Worm (Caenorhabditis elegans): ENCODE measurements around the gene zipt-13.

Gene zipt-13

ce11 chrX:10238146-10238749 is 1.5 kb upstream of the zipt-13 start:
- TF ChIP-seq ztf-4 (tag; optimal IDR thresholded peaks at IDR 0.05) (no peak), nhr-76 (tag; optimal IDR thresholded peaks at IDR 0.05) (no peak), irx-1 (tag; optimal IDR thresholded peaks at IDR 0.05) (peak; percentile 14), snu-23 (GFP tag; optimal IDR thresholded peaks at IDR 0.05) (peak; percentile 81), nhr-47 (tag; optimal IDR thresholded peaks at IDR 0.05) (peak; percentile 17), ceh-63 (GFP tag; optimal IDR thresholded peaks at IDR 0.05) (no peak), nhr-85 (tag) (peak; percentile 87), xbp-1 (tag; optimal IDR thresholded peaks at IDR 0.05) (peak; percentile 3), nhr-237 (tag; optimal IDR thresholded peaks at IDR 0.05) (no peak), blmp-1 (tag; optimal IDR thresholded peaks at IDR 0.05) (peak; percentile 82), efl-1 (optimal IDR thresholded peaks at IDR 0.05) (peak; percentile 4 to 8), efl-1 (GFP tag; optimal IDR thresholded peaks at IDR 0.05 in 1 of 2) (peak in 1 of 2 experiments; percentile 87), F16B12.6 (tag; optimal IDR thresholded peaks at IDR 0.05) (no peak), elt-3 (tag; optimal IDR thresholded peaks at IDR 0.05) (peak in 1 of 6 experiments; percentile 52), mdl-1 (tag; optimal IDR thresholded peaks at IDR 0.05) (peak in 1 of 2 experiments; percentile 3), nhr-11 (tag; optimal IDR thresholded peaks at IDR 0.05) (no peak), zag-1 (tag; optimal IDR thresholded peaks at IDR 0.05) (no peak), dpl-1 (GFP tag; optimal IDR thresholded peaks at IDR 0.05) (no peak), C34B4.2 (tag; optimal IDR thresholded peaks at IDR 0.05) (no peak), C16A3.4 (tag; optimal IDR thresholded peaks at IDR 0.05) (peak; percentile 27), lir-3 (tag; optimal IDR thresholded peaks at IDR 0.05; ENCODE audit: poor library complexity) (no peak), dsc-1 (tag; optimal IDR thresholded peaks at IDR 0.05) (no peak), efl-3 (GFP tag; optimal IDR thresholded peaks at IDR 0.05) (no peak), lsy-2 (tag; optimal IDR thresholded peaks at IDR 0.05) (peak; percentile 5 to 64), nhr-12 (tag; optimal IDR thresholded peaks at IDR 0.05) (no peak), mep-1 (tag; optimal IDR thresholded peaks at IDR 0.05) (peak; percentile 15), snpc-4 (tag; optimal IDR thresholded peaks at IDR 0.05) (no peak), lin-14 (GFP tag; optimal IDR thresholded peaks at IDR 0.05) (peak; percentile 89), ceh-8 (GFP tag; optimal IDR thresholded peaks at IDR 0.05) (no peak), nhr-90 (tag; optimal IDR thresholded peaks at IDR 0.05; ENCODE audit: poor library complexity) (peak; percentile 13), swsn-7 (tag; optimal IDR thresholded peaks at IDR 0.05) (peak; percentile 22), nhr-20 (tag; optimal IDR thresholded peaks at IDR 0.05) (peak; percentile 62), lin-35 (GFP tag; optimal IDR thresholded peaks at IDR 0.05) (peak in 1 of 2 experiments; percentile 34), isw-1 (GFP tag; IDR thresholded peaks at IDR 0.05) (no peak), unc-86 (tag; optimal IDR thresholded peaks at IDR 0.05) (no peak), hlh-4 (tag; optimal IDR thresholded peaks at IDR 0.05) (no peak), fkh-8 (tag; optimal IDR thresholded peaks at IDR 0.05) (no peak), unc-98 (GFP tag; IDR thresholded peaks at IDR 0.05) (no peak), nhr-71 (tag; optimal IDR thresholded peaks at IDR 0.05) (peak; percentile 72), sup-37 (GFP tag; optimal IDR thresholded peaks at IDR 0.05) (no peak), pag-3 (tag; optimal IDR thresholded peaks at IDR 0.05; ENCODE audit: borderline replicate concordance, insufficient read depth) (no peak), mab-9 (GFP tag; IDR thresholded peaks at IDR 0.05) (no peak), hpl-2 (GFP tag; optimal IDR thresholded peaks at IDR 0.05) (no peak), rnt-1 (tag; optimal IDR thresholded peaks at IDR 0.05) (peak; percentile 45), ceh-90 (tag; optimal IDR thresholded peaks at IDR 0.05) (no peak), nhr-19 (GFP tag; conservative IDR thresholded peaks at IDR 0.05) (peak; percentile 63), ceh-82 (tag; optimal IDR thresholded peaks at IDR 0.05) (no peak), skn-1 (tag; optimal IDR thresholded peaks at IDR 0.05) (no peak), ama-1 (optimal IDR thresholded peaks at IDR 0.05) (no peak), tlp-1 (tag; optimal IDR thresholded peaks at IDR 0.05) (no peak), Y116A8C.19 (tag; optimal IDR thresholded peaks at IDR 0.05; ENCODE audit: borderline replicate concordance) (no peak), egl-13 (tag; optimal IDR thresholded peaks at IDR 0.05) (no peak), lin-15B (tag; optimal IDR thresholded peaks at IDR 0.05) (no peak)

Data from whole organism, L1 larva.